Worm (Caenorhabditis elegans): ENCODE measurements around the gene srw-76.

Gene srw-76

DNA sequence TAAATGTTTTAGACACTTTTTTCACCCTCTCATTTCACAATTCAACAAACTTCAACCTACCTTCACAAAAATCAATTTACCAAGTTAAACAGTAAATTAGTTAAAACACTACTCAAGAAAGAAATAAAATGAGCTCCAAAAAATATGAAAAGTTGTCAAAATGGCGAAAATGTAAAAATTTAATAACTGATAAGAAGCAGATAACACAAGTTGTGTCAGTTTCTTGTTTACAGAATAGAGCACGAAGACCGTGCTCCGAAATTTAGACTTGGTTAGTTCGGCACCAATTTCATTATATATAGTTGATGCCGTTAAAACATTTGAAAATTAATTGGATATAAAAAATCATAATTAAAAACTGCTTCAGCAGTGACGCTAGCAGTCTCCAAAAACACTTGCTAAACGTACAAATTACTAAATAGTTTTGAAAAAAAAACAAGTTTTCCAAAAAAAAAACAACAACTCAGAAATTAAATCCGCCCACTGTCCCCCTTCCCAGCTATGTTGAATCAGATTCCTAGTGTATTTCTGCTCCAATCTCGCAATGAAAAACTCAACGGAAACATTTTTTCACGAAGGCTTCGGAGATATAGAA lies 27.2 kb downstream of the srw-76 start, which contains the start of gene srw-54:
Gene srw-54 (plus strand): TSS at position 545 of the 595 bp plus-strand sequence.
- no peak for TF ChIP-seq klf-2 (GFP tag; conservative IDR thresholded peaks at IDR 0.05)
- TF ChIP-seq med-1 (GFP tag; optimal IDR thresholded peaks at IDR 0.05; ENCODE audit: insufficient read depth) = no peak
- no peak for TF ChIP-seq flt-1 (GFP tag; IDR thresholded peaks at IDR 0.05)
- no peak for TF ChIP-seq ztf-23 (GFP tag; IDR thresholded peaks at IDR 0.05)
- TF ChIP-seq ztf-29 (GFP tag; IDR thresholded peaks at IDR 0.05) = no peak
- TF ChIP-seq cog-1 (tag; optimal IDR thresholded peaks at IDR 0.05) = no peak
- no peak for TF ChIP-seq tab-1 (GFP tag; IDR thresholded peaks at IDR 0.05)
- no peak for TF ChIP-seq T22C8.4 (GFP tag; IDR thresholded peaks at IDR 0.05)

ce11 chrV:16610094-16610493 lies 28.0 kb downstream of the srw-76 start:
- no peak for TF ChIP-seq ztf-23 (GFP tag; IDR thresholded peaks at IDR 0.05)
- no peak for TF ChIP-seq cog-1 (tag; optimal IDR thresholded peaks at IDR 0.05)
- TF ChIP-seq flt-1 (GFP tag; IDR thresholded peaks at IDR 0.05) = no peak
- no peak for TF ChIP-seq klf-2 (GFP tag; conservative IDR thresholded peaks at IDR 0.05)
- TF ChIP-seq med-1 (GFP tag; optimal IDR thresholded peaks at IDR 0.05; ENCODE audit: insufficient read depth) = no peak
- TF ChIP-seq ztf-29 (GFP tag; IDR thresholded peaks at IDR 0.05) = no peak
- no peak for TF ChIP-seq T22C8.4 (GFP tag; IDR thresholded peaks at IDR 0.05)

- no peak for TF ChIP-seq cog-1 (tag; optimal IDR thresholded peaks at IDR 0.05)
- TF ChIP-seq med-1 (GFP tag; optimal IDR thresholded peaks at IDR 0.05; ENCODE audit: insufficient read depth) = no peak
- TF ChIP-seq tab-1 (GFP tag; IDR thresholded peaks at IDR 0.05) = no peak
- no peak for TF ChIP-seq ztf-23 (GFP tag; IDR thresholded peaks at IDR 0.05)
- no peak for TF ChIP-seq ref-1 (GFP tag; conservative IDR thresholded peaks at IDR 0.05)
- no peak for TF ChIP-seq T22C8.4 (GFP tag; IDR thresholded peaks at IDR 0.05)
These were observed 29.6 kb downstream of the srw-76 start for ce11 chrV:16608478-16608877.

ce11 chrV:16606313-16606712 lies 31.8 kb downstream of the srw-76 start, which contains the start of gene Y32B12C.1:
Gene Y32B12C.1, plus strand, starts transcription at chrV:16606613.
- TF ChIP-seq tab-1 (GFP tag; IDR thresholded peaks at IDR 0.05) (no peak), T22C8.4 (GFP tag; IDR thresholded peaks at IDR 0.05) (no peak), ref-1 (GFP tag; conservative IDR thresholded peaks at IDR 0.05) (no peak), med-1 (GFP tag; optimal IDR thresholded peaks at IDR 0.05; ENCODE audit: insufficient read depth) (no peak), cog-1 (tag; optimal IDR thresholded peaks at IDR 0.05) (no peak), ztf-29 (GFP tag; IDR thresholded peaks at IDR 0.05) (no peak), flt-1 (GFP tag; IDR thresholded peaks at IDR 0.05) (no peak), ztf-23 (GFP tag; IDR thresholded peaks at IDR 0.05) (no peak), klf-2 (GFP tag; conservative IDR thresholded peaks at IDR 0.05) (no peak)

DNA sequence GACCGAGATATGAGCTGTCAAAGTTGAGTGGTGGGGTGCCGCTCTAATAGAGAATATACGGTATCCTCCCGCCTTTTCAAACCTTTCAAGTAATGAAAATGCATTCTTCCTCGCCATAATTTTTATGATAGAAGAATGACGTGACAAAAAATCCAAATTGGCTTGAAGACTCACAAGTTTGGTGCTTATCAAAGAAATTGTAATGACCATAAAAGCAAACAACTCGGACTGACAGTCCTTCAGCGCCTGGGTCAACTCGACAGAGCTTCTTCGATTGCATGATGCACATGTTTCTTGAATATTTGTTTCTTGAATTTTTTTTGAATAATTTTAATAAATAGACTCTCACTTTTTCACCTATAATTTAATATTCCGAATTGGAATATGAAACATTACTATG lies 32.6 kb downstream of the srw-76 start:
- TF ChIP-seq tab-1 (GFP tag; IDR thresholded peaks at IDR 0.05) (no peak), med-1 (GFP tag; optimal IDR thresholded peaks at IDR 0.05; ENCODE audit: insufficient read depth) (no peak), ref-1 (GFP tag; conservative IDR thresholded peaks at IDR 0.05) (no peak), cog-1 (tag; optimal IDR thresholded peaks at IDR 0.05) (no peak), ztf-23 (GFP tag; IDR thresholded peaks at IDR 0.05) (no peak), ztf-29 (GFP tag; IDR thresholded peaks at IDR 0.05) (no peak), T22C8.4 (GFP tag; IDR thresholded peaks at IDR 0.05) (no peak), flt-1 (GFP tag; IDR thresholded peaks at IDR 0.05) (no peak), klf-2 (GFP tag; conservative IDR thresholded peaks at IDR 0.05) (no peak)

- TF ChIP-seq tab-1 (GFP tag; IDR thresholded peaks at IDR 0.05) (no peak), ztf-29 (GFP tag; IDR thresholded peaks at IDR 0.05) (no peak), cog-1 (tag; optimal IDR thresholded peaks at IDR 0.05) (no peak), ref-1 (GFP tag; conservative IDR thresholded peaks at IDR 0.05) (no peak), flt-1 (GFP tag; IDR thresholded peaks at IDR 0.05) (no peak), ztf-23 (GFP tag; IDR thresholded peaks at IDR 0.05) (no peak), klf-2 (GFP tag; conservative IDR thresholded peaks at IDR 0.05) (no peak), T22C8.4 (GFP tag; IDR thresholded peaks at IDR 0.05) (no peak), med-1 (GFP tag; optimal IDR thresholded peaks at IDR 0.05; ENCODE audit: insufficient read depth) (no peak)
These were observed 33.8 kb downstream of the srw-76 start for ce11 chrV:16604301-16604700.

ce11 chrV:16603102-16603501 lies 35.0 kb downstream of the srw-76 start, which contains the start of gene T03E6.8:
Gene T03E6.8, minus strand, starts transcription at chrV:16603202.
- TF ChIP-seq klf-2 (GFP tag; conservative IDR thresholded peaks at IDR 0.05) = no peak
- TF ChIP-seq flt-1 (GFP tag; IDR thresholded peaks at IDR 0.05) = no peak
- TF ChIP-seq tab-1 (GFP tag; IDR thresholded peaks at IDR 0.05) = no peak
- no peak for TF ChIP-seq T22C8.4 (GFP tag; IDR thresholded peaks at IDR 0.05)
- no peak for TF ChIP-seq med-1 (GFP tag; optimal IDR thresholded peaks at IDR 0.05; ENCODE audit: insufficient read depth)
- no peak for TF ChIP-seq ztf-29 (GFP tag; IDR thresholded peaks at IDR 0.05)
- no peak for TF ChIP-seq cog-1 (tag; optimal IDR thresholded peaks at IDR 0.05)
- no peak for TF ChIP-seq ref-1 (GFP tag; conservative IDR thresholded peaks at IDR 0.05)
- TF ChIP-seq ztf-23 (GFP tag; IDR thresholded peaks at IDR 0.05) = no peak

DNA sequence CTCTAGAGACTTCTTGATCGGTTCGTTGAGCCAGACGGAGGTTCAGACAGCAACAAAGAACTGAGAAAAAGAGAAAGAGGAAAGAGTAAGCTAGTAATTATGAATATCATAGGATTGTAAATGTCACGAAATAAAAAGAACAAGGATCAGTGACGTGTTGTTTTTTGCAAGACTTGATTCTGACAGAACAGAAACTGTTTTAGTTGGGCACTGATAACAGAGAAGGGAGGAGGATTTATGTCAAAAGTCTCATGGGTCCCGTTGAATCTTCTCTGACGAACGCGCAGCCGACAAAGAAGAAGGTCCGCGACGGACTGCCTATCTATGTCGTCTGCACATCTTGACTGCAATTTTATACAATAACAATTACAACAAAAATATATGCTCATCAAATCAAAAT lies 37.5 kb downstream of the srw-76 start, which contains the start of gene T03E6.9:
Gene T03E6.9 (minus strand): TSS at position 101 of the 400 bp plus-strand sequence.
- TF ChIP-seq T22C8.4 (GFP tag; IDR thresholded peaks at IDR 0.05) = no peak
- no peak for TF ChIP-seq tab-1 (GFP tag; IDR thresholded peaks at IDR 0.05)
- no peak for TF ChIP-seq ztf-23 (GFP tag; IDR thresholded peaks at IDR 0.05)
- no peak for TF ChIP-seq med-1 (GFP tag; optimal IDR thresholded peaks at IDR 0.05; ENCODE audit: insufficient read depth)
- TF ChIP-seq ztf-29 (GFP tag; IDR thresholded peaks at IDR 0.05) = no peak
- no peak for TF ChIP-seq klf-2 (GFP tag; conservative IDR thresholded peaks at IDR 0.05)
- no peak for TF ChIP-seq ref-1 (GFP tag; conservative IDR thresholded peaks at IDR 0.05)

DNA sequence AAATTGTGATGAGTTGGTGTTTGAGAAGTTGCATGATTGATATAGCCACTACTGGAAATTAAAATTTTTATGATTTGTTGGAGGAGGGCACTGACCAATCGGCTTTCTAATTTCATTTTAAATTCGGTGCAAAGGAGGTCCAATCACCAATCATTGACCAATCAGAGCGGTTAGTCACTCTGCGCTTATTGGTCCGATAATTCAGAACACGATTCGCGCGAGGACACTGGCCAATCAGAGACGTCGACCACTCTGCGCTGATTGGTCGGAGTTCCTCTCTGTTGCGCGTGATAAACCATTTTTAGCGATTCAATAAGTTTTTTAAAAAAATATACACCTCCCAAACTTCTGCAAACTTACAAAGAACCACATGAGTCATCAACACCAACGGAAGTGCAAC lies 38.3 kb downstream of the srw-76 start:
- TF ChIP-seq ztf-29 (GFP tag; IDR thresholded peaks at IDR 0.05) (no peak), ztf-23 (GFP tag; IDR thresholded peaks at IDR 0.05) (no peak), klf-2 (GFP tag; conservative IDR thresholded peaks at IDR 0.05) (no peak), cog-1 (tag; optimal IDR thresholded peaks at IDR 0.05) (no peak), flt-1 (GFP tag; IDR thresholded peaks at IDR 0.05) (no peak), tab-1 (GFP tag; IDR thresholded peaks at IDR 0.05) (no peak), T22C8.4 (GFP tag; IDR thresholded peaks at IDR 0.05) (no peak)

DNA sequence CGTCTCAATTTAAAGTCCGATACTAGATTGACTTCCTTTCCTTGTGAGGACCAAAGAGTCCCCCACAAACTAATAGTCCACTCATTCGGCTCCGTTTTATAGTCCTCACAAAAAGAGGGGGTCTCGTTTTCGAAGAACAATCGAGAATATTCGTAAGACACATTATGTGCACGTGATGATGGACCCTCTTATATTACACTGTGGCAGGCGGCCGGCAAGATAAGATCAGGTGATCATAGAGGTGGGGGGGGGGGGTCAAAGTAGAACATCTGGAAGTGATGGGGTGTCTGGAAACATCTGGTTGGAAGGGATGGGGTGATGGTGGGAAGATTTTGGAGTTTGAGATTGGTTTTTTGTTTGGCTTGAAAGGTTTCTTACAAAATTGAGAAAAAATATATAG lies 39.7 kb downstream of the srw-76 start:
- TF ChIP-seq flt-1 (GFP tag; IDR thresholded peaks at IDR 0.05) (no peak), ztf-29 (GFP tag; IDR thresholded peaks at IDR 0.05) (no peak), med-1 (GFP tag; optimal IDR thresholded peaks at IDR 0.05; ENCODE audit: insufficient read depth) (no peak), ref-1 (GFP tag; conservative IDR thresholded peaks at IDR 0.05) (no peak), cog-1 (tag; optimal IDR thresholded peaks at IDR 0.05) (no peak), ztf-23 (GFP tag; IDR thresholded peaks at IDR 0.05) (no peak), tab-1 (GFP tag; IDR thresholded peaks at IDR 0.05) (no peak), klf-2 (GFP tag; conservative IDR thresholded peaks at IDR 0.05) (no peak), T22C8.4 (GFP tag; IDR thresholded peaks at IDR 0.05) (no peak)

All from whole organism, midembryonic.